Worm (Caenorhabditis elegans): ENCODE results near the gene dhhc-5.

Gene dhhc-5

DNA sequence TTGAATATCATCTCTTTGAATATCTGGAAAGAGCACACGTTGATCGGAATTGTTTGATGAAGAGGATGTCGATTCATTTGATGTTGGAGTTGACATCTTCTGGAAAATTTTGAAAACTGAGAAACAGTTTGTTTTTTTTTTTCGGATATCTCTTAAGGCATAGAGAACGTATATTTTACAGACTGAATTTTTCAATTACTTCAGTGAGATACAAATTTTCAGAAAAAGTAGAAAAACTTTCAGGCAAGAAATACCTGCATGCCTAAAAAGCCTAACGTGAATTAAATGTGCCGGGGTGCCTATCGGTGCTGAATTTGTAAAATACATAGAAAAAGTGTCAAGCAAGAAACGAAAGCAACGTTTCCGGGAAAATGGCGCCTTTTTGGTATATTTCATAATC, 7.8 kb upstream of the dhhc-5 start, which contains the start of gene zak-1:
TSS of gene zak-1 (minus strand) at position 101 of the 400 bp plus-strand sequence.
- TF ChIP-seq vab-15 (tag; optimal IDR thresholded peaks at IDR 0.05) (no peak), ceh-63 (GFP tag; optimal IDR thresholded peaks at IDR 0.05) (no peak), nhr-84 (tag; optimal IDR thresholded peaks at IDR 0.05) (no peak), C04F5.9 (tag; optimal IDR thresholded peaks at IDR 0.05) (no peak), nhr-28 (tag; optimal IDR thresholded peaks at IDR 0.05) (no peak), hlh-4 (tag; optimal IDR thresholded peaks at IDR 0.05) (no peak), dsc-1 (tag; optimal IDR thresholded peaks at IDR 0.05) (no peak), lin-13 (GFP tag; optimal IDR thresholded peaks at IDR 0.05) (no peak), sup-37 (GFP tag; optimal IDR thresholded peaks at IDR 0.05) (no peak), nhr-11 (tag; optimal IDR thresholded peaks at IDR 0.05) (no peak), hpl-2 (GFP tag; optimal IDR thresholded peaks at IDR 0.05) (no peak), egl-13 (tag; optimal IDR thresholded peaks at IDR 0.05) (no peak), hlh-17 (GFP tag; optimal IDR thresholded peaks at IDR 0.05; ENCODE audit: borderline replicate concordance) (no peak), fkh-8 (tag; optimal IDR thresholded peaks at IDR 0.05) (no peak), ces-1 (GFP tag; optimal IDR thresholded peaks at IDR 0.05) (no peak), Y116A8C.19 (tag; optimal IDR thresholded peaks at IDR 0.05; ENCODE audit: borderline replicate concordance) (no peak), elt-3 (tag; optimal IDR thresholded peaks at IDR 0.05) (no peak), ceh-82 (tag; optimal IDR thresholded peaks at IDR 0.05) (no peak), ceh-8 (GFP tag; optimal IDR thresholded peaks at IDR 0.05) (no peak), ceh-88 (GFP tag; IDR thresholded peaks at IDR 0.05) (no peak)

- TF ChIP-seq lin-35 (GFP tag; optimal IDR thresholded peaks at IDR 0.05) = peak in 1 of 2 experiments; percentile 14
- no peak for TF ChIP-seq nhr-237 (tag; optimal IDR thresholded peaks at IDR 0.05)
- TF ChIP-seq nhr-84 (tag; optimal IDR thresholded peaks at IDR 0.05) = no peak
- TF ChIP-seq pqm-1 (tag; optimal IDR thresholded peaks at IDR 0.05) = peak; percentile 73
- TF ChIP-seq nhr-71 (tag; optimal IDR thresholded peaks at IDR 0.05) = peak; percentile 31
- TF ChIP-seq nhr-90 (tag; optimal IDR thresholded peaks at IDR 0.05; ENCODE audit: poor library complexity) = peak; percentile 8
- peak; percentile 92 for TF ChIP-seq elt-2 (tag; optimal IDR thresholded peaks at IDR 0.05)
- TF ChIP-seq efl-1 (optimal IDR thresholded peaks at IDR 0.05) = no peak
- peak in 1 of 2 experiments; percentile 72 for TF ChIP-seq efl-1 (GFP tag; optimal IDR thresholded peaks at IDR 0.05 in 1 of 2)
Observed at ce11 chrIII:6850255-6850654, 1.4 kb upstream of the dhhc-5 start, which contains the start of gene srv-1. srv-1 (plus strand) TSS chrIII:6850385.

DNA sequence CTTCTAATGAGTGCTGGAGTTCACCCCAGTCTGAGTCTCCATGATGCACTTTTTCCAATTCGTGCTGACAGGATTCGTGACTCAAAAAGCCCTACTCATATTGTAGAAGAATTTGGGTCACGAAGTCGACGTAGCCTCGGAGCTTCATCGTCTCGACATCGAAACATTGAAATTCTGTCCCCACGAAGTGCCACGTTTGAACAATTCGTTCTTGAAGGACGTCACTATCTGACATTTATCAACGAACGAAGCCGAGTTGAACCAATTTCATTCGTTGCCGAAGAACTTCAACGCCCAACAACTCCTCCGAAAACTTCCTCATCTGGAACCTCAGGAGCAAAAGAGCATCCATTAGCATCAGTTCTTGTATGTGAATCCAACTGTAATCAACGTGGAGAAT, 9.8 kb downstream of the dhhc-5 start:
- TF ChIP-seq nhr-90 (tag; optimal IDR thresholded peaks at IDR 0.05; ENCODE audit: poor library complexity) (no peak), ztf-4 (tag; optimal IDR thresholded peaks at IDR 0.05) (no peak), egl-13 (tag; optimal IDR thresholded peaks at IDR 0.05) (no peak), zag-1 (tag; optimal IDR thresholded peaks at IDR 0.05) (no peak), ceh-90 (tag; optimal IDR thresholded peaks at IDR 0.05) (no peak), zip-4 (GFP tag; optimal IDR thresholded peaks at IDR 0.05) (no peak), lin-35 (GFP tag; optimal IDR thresholded peaks at IDR 0.05) (no peak), mep-1 (tag; optimal IDR thresholded peaks at IDR 0.05) (no peak), nhr-19 (GFP tag; conservative IDR thresholded peaks at IDR 0.05) (no peak), ets-5 (GFP tag; IDR thresholded peaks at IDR 0.05) (no peak), fkh-8 (tag; optimal IDR thresholded peaks at IDR 0.05) (no peak), nhr-20 (tag; optimal IDR thresholded peaks at IDR 0.05) (no peak), hlh-4 (tag; optimal IDR thresholded peaks at IDR 0.05) (no peak), fkh-4 (tag; optimal IDR thresholded peaks at IDR 0.05; ENCODE audit: borderline replicate concordance) (no peak), fkh-10 (GFP tag; optimal IDR thresholded peaks at IDR 0.05) (no peak), swsn-7 (tag; optimal IDR thresholded peaks at IDR 0.05) (no peak), efl-1 (optimal IDR thresholded peaks at IDR 0.05) (no peak), efl-1 (GFP tag; optimal IDR thresholded peaks at IDR 0.05 in 1 of 2) (no peak)
